Worm (Caenorhabditis elegans) whole organism, L4/young adult: Measurements from ENCODE around the gene nhr-22.

Experiments
- W03F9.2 ChIP-seq: fragments of 150-350 bp; optimal IDR thresholded peaks from 2 replicates; lab custom pipeline; 2014; ENCODE audit warnings: missing biosample characterization, missing genetic modification characterization
- dao-5 ChIP-seq: sonication (generic microtip); optimal IDR thresholded peaks from 2 replicates; lab custom pipeline; 2016; ENCODE audit warnings: missing genotype, missing genetic modification characterization, moderate library complexity, missing compliant biosample characterization
- him-1 ChIP-seq: sonication (generic microtip); optimal IDR thresholded peaks from 2 replicates; lab custom pipeline; 2016; ENCODE audit warnings: missing genotype, missing genetic modification reagents, missing genetic modification characterization, missing compliant biosample characterization

The nhr-22 gene

DNA sequence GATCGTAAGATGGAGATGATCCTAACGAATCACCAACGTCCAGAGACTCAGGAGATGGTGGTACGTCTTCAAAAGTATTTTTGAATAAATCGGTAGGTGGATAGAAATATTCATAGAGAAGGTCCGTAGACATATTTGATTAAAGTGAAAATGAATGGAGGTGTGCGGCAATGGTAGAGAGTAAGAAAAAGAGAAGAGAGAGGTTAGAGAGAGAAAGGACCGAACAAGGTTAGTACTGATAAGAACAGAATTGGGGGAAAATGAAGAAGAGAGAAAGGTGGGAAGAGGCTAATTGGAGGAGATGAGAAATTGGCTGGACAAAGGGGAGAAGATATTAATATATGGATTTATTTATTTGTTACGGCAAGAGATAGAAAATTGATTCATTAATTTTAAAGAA, at the start of gene nhr-22:
nhr-22 (minus strand) TSS at position 137 of the 400 bp plus-strand sequence.
- TF ChIP-seq dao-5 (no peak), W03F9.2 (tag; lab: Kevin White, UChicago) (no peak), him-1 (tag; lab: Kevin White, UChicago) (no peak)

DNA sequence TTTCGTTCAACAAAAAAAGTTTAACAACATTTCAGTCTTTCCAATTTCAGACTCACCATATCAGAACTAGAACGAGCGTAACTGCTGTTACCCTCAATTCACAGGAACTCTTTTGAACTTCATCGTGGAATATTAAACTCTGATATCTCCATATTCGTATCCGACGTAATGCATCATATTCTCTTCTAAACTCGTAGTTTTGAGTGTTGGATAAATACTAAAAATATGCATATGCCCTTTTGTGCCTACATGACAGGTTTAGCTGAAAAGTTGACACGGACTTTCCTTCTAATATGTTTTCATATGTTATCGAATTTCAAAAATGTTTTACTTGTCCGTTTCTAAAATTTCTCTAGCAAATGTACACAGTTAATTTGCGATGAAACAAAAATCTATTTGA, 49.5 kb upstream of the nhr-22 start, which contains the start of gene twk-49:
twk-49 (minus strand) TSS at position 101 of the 400 bp plus-strand sequence.
- TF ChIP-seq him-1 (tag; lab: Kevin White, UChicago) (no peak), W03F9.2 (tag; lab: Kevin White, UChicago) (no peak), dao-5 (no peak)

DNA sequence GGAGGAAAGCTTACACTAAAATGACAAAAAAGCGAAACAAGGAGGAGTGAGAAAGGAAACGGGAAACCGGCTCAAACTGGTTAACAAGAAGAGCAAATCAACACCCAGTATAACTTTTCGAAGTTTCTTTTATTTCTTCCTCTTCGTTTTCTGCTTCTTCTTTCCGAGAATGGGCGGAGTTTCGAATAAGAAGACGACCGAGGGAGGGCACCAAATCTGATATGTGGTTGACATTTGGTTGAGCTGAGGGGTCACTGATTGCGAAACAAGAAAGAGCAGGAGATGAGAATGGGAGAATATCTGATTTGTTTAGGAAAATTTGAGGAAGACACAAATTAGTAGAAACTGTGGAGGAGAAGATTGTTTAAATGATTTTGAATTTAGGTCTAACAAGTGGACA, 49.0 kb upstream of the nhr-22 start:
- no peak for TF ChIP-seq W03F9.2 (tag; lab: Kevin White, UChicago)

DNA sequence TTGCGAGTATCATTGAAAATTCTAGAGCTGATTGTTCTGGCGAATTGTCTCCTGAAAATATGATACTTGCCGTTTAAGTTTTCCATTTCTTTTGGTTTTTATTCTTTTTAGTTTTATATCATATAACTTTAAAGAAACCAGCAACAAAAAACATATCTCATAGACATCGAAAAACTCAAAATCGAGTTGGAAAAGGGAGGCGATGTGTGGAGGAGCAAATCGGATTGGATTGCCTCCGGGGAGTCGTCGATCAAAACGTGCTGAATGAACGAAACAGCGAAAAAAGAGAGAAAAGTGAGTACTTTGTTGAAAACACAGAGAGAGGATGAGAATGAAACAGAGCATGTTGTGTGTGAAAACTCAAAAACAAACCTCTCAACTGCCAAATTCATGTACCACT, 47.5 kb upstream of the nhr-22 start:
- TF ChIP-seq W03F9.2 (tag; lab: Kevin White, UChicago) (no peak), him-1 (tag; lab: Kevin White, UChicago) (no peak), dao-5 (no peak)

DNA sequence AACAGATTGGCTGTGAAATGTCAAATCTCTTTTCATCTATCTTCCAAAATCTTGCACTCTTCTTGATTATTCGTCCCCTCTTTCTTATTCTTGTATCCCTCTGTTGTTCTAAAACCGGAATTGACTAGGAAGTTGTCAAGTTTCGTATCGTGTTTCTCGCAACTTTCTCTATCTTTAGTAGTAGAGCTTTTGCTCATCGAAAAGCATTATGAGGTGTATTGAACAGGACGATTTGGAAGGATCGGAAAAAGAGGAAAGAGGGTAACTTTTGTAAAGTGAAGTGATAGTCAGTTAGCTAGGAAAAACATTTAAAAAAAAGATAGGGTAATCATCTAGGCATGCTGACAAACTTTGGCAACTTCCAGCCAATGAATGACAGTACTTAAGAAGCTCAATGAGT, 46.9 kb upstream of the nhr-22 start:
- TF ChIP-seq W03F9.2 (tag; lab: Kevin White, UChicago) (no peak), dao-5 (no peak), him-1 (tag; lab: Kevin White, UChicago) (no peak)

- TF ChIP-seq W03F9.2 (tag; lab: Kevin White, UChicago) = no peak
- no peak for TF ChIP-seq him-1 (tag; lab: Kevin White, UChicago)
- TF ChIP-seq dao-5 = no peak
These were observed 44.2 kb upstream of the nhr-22 start for ce11 chrII:6493709-6494326.

- TF ChIP-seq him-1 (tag; lab: Kevin White, UChicago) (no peak), dao-5 (no peak), W03F9.2 (tag; lab: Kevin White, UChicago) (no peak)
These were observed 43.5 kb upstream of the nhr-22 start for ce11 chrII:6493139-6493538.

DNA sequence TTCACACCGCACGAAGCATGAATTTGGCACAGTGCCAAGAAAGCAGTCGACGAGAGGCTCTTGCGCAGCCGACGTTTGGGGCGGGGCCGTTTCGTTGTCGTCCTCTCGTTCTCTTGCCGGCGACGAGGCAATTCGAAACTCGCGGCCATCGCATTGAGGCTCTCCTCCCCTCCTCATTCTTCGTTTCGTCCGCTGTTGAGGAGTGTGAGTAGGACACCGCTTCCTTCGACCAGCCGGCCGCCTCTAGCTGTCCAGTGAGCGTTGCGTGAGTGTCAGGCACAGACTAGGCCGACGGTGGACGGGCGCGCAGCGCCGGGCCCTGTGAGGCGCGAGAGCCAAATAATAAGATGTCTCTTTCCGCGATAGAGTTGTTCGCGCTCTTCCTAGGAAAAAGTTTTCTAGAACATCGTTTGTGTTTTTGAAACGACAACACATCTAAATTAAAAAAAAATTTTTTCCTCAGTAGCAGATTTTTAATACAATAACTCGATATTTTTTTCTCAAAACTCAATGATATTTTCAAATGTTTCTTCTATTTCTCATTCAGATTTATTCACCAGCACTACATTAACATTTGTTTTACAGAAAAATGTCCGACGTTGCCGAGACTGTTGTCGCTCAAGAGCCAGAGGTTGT, 42.3 kb upstream of the nhr-22 start, which contains the start of the genes T28D9.11 and T28D9.1:
T28D9.11 (minus strand) TSS at position 177 of the 636 bp plus-strand sequence.
T28D9.1 (plus strand) TSS at position 586 of the 636 bp plus-strand sequence.
- TF ChIP-seq W03F9.2 (tag; lab: Kevin White, UChicago) (no peak), him-1 (tag; lab: Kevin White, UChicago) (peak; percentile 63)

DNA sequence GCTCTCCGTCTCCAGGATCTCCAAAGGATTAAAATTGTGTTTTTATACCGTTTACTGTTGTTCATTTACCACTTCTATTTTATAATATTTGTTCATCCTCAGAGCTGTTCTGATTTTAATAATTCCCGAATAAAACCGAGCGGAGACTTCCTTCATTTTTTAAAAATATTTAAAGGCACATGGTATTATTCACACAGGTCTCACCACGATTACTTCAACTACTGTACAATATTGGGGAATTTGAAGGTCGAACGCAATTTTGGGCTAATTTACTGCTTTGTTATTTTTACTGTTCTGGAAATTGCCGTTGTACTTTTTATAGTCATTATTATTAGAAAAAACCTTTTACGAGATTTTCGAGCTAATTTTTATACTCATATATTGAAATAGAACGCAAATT, 41.6 kb upstream of the nhr-22 start:
- TF ChIP-seq W03F9.2 (tag; lab: Kevin White, UChicago) = no peak
- no peak for TF ChIP-seq him-1 (tag; lab: Kevin White, UChicago)
- no peak for TF ChIP-seq dao-5

ce11 chrII:6489711-6490184, 40.2 kb upstream of the nhr-22 start, which contains the start of the genes snr-3 and rsp-5:
snr-3 (minus strand) TSS chrII:6489761.
rsp-5 (plus strand) TSS chrII:6490165.
- TF ChIP-seq dao-5 (no peak), W03F9.2 (tag; lab: Kevin White, UChicago) (peak; percentile 70), him-1 (tag; lab: Kevin White, UChicago) (peak; percentile 7)

ce11 chrII:6486344-6486743, 36.8 kb upstream of the nhr-22 start:
- TF ChIP-seq him-1 (tag; lab: Kevin White, UChicago) (no peak), W03F9.2 (tag; lab: Kevin White, UChicago) (no peak)

DNA sequence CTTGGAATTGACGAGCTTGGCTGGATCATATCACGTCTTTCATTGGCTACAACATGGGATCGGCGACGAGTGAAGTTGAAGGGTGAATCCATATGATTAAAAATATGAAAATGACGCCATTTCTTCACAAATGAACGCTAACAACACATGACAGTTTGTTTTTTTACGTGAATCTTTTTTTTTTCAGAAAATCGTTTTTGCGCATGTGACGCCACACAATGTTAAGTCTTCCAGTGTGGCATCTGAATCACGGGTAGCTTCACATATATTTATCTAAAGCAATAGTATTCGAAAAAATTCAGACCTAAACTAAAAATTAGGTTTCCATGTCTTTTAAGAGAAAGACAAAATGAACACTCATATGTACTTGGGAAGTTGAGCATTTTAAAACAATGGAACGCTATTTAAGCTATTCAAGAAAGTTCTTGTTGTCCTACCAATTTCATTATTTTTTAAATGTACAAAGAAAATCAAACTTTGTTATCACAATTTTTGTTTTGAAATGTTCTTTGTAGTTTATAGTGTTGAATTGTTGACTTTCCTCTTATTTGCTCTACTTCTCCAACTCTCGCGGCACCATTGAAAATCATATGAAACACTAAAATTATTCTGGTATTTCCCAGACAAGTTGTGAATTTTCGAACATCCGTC, 35.4 kb upstream of the nhr-22 start, which contains the start of the genes lido-16 and plpp-1.2:
lido-16 (minus strand) TSS at position 101 of the 651 bp plus-strand sequence.
plpp-1.2 (plus strand) TSS at position 601 of the 651 bp plus-strand sequence.
- TF ChIP-seq dao-5 (no peak), him-1 (tag; lab: Kevin White, UChicago) (no peak), W03F9.2 (tag; lab: Kevin White, UChicago) (no peak)

- TF ChIP-seq him-1 (tag; lab: Kevin White, UChicago) (no peak), W03F9.2 (tag; lab: Kevin White, UChicago) (no peak)
These were observed 33.2 kb upstream of the nhr-22 start for ce11 chrII:6482762-6483161.

ce11 chrII:6482102-6482501, 32.5 kb upstream of the nhr-22 start, which contains the start of gene del-10:
del-10 (minus strand) TSS chrII:6482125.
- TF ChIP-seq dao-5 = no peak
- TF ChIP-seq W03F9.2 (tag; lab: Kevin White, UChicago) = no peak
- TF ChIP-seq him-1 (tag; lab: Kevin White, UChicago) = no peak
